Worm (Caenorhabditis elegans): ENCODE measurements around the gene F34D10.3.

- TF ChIP-seq ama-1 (optimal IDR thresholded peaks at IDR 0.05) (no peak), hnd-1 (tag; optimal IDR thresholded peaks at IDR 0.05) (no peak), aly-1 (tag; optimal IDR thresholded peaks at IDR 0.05) (no peak), ets-7 (tag; optimal IDR thresholded peaks at IDR 0.05) (no peak), B0310.2 (tag; optimal IDR thresholded peaks at IDR 0.05) (no peak), sea-1 (GFP tag; conservative IDR thresholded peaks at IDR 0.05) (no peak), flt-1 (GFP tag; IDR thresholded peaks at IDR 0.05) (no peak)
Measured at ce11 chrIII:3738331-3738730, 4.3 kb downstream of the F34D10.3 start.
